Worm (Caenorhabditis elegans): ENCODE measurements around the gene Y43F8B.9.
A peak's percentile ranks its signal among the peaks of the same experiment; 100 is the strongest.

Y43F8B.9 gene

DNA sequence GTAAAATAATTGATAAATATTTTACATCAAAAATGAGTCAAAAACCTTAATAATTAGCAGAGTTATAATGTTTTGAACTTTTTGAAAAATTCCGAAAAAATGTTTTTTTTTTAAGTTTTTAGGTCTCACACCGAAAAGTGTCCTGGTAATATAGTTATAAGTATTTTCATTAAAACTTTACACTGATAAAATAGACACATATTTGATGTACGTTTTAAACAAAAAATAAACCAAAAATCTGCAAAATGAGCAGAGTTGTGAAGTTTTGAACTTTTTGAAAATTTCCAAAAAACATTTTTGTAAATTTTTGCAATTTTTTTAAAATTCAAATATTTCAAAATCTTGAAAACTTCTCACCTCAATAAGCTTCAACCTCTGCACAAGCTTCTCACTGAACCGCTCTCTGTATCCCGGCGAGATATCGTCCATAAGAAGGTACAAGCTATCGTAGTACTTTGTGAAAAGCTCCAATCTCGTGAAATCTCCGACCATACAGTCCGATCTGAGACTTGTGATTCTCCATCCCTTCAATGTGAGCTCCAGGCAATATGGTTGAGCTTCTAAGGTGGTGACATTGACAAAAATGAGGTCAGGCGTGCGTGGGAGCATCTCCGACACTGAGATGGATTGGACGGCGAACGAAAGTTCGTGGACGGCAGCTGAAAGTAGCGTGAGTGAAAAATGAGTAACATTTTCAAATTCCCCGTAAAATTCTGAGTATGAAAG lies 42.8 kb downstream of the Y43F8B.9 start:
- TF ChIP-seq him-1 (tag; optimal IDR thresholded peaks at IDR 0.05) (no peak), W03F9.2 (tag; optimal IDR thresholded peaks at IDR 0.05) (no peak), dao-5 (tag; optimal IDR thresholded peaks at IDR 0.05) (no peak)

DNA sequence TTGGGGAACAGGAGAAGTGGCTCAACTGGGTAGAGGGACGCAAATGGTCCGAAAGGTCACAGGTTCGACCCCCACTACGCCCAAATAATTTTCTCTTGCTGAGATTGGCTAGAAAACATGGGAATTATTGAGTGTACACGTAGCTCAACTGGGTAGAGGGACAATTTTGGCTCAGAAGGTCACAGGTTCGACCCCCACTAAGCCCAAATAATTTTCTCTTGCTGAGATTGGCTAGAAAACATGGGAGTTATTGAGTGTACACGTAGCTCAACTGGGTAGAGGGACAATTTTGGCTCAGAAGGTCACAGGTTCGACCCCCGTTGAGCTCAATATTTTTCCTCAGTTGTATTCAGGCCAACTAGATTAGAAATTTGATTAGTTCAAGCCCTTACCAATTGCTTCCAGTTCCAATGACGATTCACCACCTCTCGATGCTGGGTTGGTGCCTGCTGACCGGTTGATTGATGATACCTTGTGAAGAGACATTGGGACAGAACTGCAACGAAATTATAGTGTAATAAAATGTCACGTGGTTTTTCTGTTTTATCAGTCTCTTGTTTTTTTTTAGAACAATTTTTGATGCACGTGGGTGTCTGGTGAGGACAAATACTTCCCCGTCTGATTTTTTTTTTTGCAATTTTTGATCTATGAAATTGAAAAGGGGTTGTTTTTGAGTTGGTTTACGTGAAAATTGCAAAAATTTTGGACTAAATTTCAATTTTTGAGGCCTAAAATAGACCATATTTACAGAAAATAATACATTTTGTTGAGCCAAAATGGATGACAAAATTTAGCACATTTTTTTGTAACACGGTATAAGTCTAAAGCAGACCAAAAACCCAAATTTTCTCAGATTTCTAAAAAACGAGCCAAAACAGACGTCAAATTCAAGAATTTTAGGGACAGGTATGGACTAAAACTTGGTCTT lies 43.7 kb downstream of the Y43F8B.9 start:
- no peak for TF ChIP-seq him-1 (tag; optimal IDR thresholded peaks at IDR 0.05)
- no peak for TF ChIP-seq dao-5 (tag; optimal IDR thresholded peaks at IDR 0.05)
- no peak for TF ChIP-seq W03F9.2 (tag; optimal IDR thresholded peaks at IDR 0.05)

DNA sequence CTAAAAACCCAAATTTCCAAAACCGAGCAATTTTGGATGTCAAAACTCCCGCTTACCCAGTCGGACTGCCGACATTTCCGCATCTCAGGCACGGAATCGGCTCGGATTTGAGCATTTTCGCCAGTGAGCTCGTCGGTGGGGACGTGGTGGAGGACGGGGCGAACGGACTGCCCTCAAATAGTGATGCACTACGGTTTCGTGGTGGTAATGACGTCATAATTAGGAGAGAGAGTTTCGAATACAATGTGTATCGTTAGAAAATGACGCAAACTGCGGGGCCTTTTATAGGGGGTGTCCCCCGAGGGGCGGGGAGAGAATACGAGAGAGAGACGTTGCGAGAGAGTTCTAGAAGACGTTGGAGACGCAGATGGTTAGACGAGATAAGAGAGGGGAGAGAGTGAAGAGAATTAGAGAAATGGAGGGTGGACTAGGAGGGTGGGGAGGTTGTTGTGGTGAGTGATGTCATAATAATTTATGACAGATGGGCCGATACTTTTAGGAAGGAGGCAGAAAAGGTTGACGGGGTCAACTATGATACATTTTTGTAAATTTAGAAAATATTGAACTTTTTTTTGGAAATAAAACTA lies 44.7 kb downstream of the Y43F8B.9 start:
- TF ChIP-seq dao-5 (tag; optimal IDR thresholded peaks at IDR 0.05), result no peak
- peak; percentile 83 for TF ChIP-seq him-1 (tag; optimal IDR thresholded peaks at IDR 0.05)
- peak; percentile 68 for TF ChIP-seq W03F9.2 (tag; optimal IDR thresholded peaks at IDR 0.05)

DNA sequence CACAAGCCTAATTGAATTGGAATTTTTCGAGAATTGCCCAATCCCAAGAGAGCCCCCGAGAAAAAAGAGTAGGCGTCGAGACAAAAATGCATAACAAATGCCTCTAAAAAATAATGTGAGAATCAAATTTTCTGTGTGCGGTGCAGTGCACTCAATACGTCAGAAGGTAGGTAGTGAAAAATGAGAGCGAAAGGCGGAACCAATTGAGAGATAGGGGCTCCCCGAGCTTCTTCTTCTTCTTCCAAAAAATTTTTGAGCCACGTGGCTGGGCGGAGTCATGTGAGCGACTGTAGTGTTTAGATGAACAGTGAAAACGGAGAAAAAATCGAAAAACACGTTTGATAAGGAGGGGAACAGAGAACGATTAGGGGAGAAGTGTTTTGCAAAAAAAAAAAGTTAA lies 46.6 kb downstream of the Y43F8B.9 start:
- TF ChIP-seq dao-5 (tag; optimal IDR thresholded peaks at IDR 0.05), result no peak
- TF ChIP-seq W03F9.2 (tag; optimal IDR thresholded peaks at IDR 0.05), result peak; percentile 43
- TF ChIP-seq him-1 (tag; optimal IDR thresholded peaks at IDR 0.05), result no peak

DNA sequence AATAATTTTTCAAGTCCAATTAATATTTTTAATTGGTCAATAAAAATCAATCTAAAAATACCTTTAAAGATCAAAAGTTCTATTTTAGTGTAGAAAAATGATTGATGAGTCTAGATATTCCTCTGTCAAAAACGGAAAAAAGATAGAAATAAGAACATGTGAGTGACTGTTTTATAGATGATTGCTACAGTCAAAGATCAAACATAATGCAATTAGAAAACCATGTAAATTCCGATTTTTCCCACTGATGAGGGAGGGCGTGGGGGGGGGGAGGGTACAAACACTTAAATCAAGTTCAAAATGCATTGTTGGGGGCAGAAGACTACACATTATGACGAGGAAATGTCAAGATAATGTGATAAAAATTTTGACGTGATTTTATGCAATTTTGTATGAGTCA lies 48.2 kb downstream of the Y43F8B.9 start:
- TF ChIP-seq him-1 (tag; optimal IDR thresholded peaks at IDR 0.05), result no peak
- no peak for TF ChIP-seq dao-5 (tag; optimal IDR thresholded peaks at IDR 0.05)
- TF ChIP-seq W03F9.2 (tag; optimal IDR thresholded peaks at IDR 0.05), result no peak

DNA sequence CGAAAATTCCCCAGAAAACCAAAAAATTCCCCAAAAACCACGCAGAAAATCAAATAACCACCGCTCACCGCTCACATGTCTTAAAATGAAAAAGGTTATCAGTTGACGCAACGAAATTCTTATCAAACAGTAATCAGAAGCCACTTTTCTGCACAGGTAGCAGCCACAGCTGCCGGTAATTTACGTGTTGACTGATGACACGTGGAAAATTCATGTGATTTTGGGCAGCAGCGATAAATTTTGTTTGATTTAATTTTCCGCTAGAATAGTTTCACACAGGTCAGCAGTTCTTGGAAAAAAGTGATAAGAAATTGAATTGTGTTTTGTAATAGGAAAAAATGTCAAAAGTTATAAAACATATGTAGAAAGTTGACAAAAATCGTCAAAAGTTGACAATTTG lies 49.6 kb downstream of the Y43F8B.9 start:
- TF ChIP-seq W03F9.2 (tag; optimal IDR thresholded peaks at IDR 0.05), result no peak

DNA sequence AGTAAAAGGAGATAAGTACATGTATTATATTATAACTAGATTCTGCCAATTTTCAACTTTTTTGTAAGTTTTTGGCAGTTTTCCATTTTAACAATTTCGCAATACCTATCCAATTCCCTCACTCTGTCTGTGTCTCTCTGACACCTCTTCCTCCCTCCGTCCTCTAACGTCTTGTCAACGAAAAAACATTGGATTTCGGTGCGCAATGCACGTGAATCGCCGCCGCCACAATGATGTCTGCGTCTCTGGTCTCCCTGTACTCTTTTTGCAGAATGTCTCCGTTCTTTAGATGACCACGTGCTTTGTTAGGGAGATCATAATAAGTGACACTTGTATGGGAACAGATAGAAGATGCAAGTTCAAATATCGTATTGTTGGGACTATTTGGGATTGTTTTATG lies 51.2 kb downstream of the Y43F8B.9 start:
- TF ChIP-seq W03F9.2 (tag; optimal IDR thresholded peaks at IDR 0.05) (peak; percentile 87), him-1 (tag; optimal IDR thresholded peaks at IDR 0.05) (peak; percentile 74), dao-5 (tag; optimal IDR thresholded peaks at IDR 0.05) (no peak)
